Fruit fly (Drosophila melanogaster) whole organism, prepupa: Measurements from ENCODE around the gene CG46426.
A peak's percentile ranks its signal among the peaks of the same experiment; 100 is the strongest.

Source experiments
- CG10669 ChIP-seq: fragments of 200-800 bp; sonication (Bioruptor generic); optimal IDR thresholded peaks from 3 replicates; lab custom pipeline; 2018; ENCODE audit warnings: missing biosample characterization, mild to moderate bottlenecking, missing genetic modification characterization, moderate library complexity
- CG11762 ChIP-seq: fragments of 200-800 bp; sonication (Bioruptor generic); optimal IDR thresholded peaks from 3 replicates; lab custom pipeline; 2016; ENCODE audit warnings: missing biosample characterization, missing genetic modification characterization; ENCODE audit not compliant: insufficient read depth
- CG11902 ChIP-seq: fragments of 200-800 bp; sonication (Bioruptor generic); optimal IDR thresholded peaks from 3 replicates; lab custom pipeline; 2016; ENCODE audit warnings: missing biosample characterization, missing genetic modification characterization
- CG1621 ChIP-seq: fragments of 200-800 bp; sonication (Bioruptor generic); optimal IDR thresholded peaks from 3 replicates; lab custom pipeline; 2018; ENCODE audit warnings: missing biosample characterization, mild to moderate bottlenecking, missing genetic modification characterization
- CG16779 ChIP-seq: fragments of 200-800 bp; sonication (Bioruptor generic); optimal IDR thresholded peaks from 3 replicates; lab custom pipeline; 2017; ENCODE audit warnings: missing biosample characterization, mild to moderate bottlenecking, missing genetic modification characterization
- CG3032 ChIP-seq: fragments of 200-800 bp; optimal IDR thresholded peaks from 2 replicates; lab custom pipeline; 2019; ENCODE audit warnings: missing biosample characterization, mild to moderate bottlenecking, missing genetic modification characterization, moderate library complexity
- CG32006 ChIP-seq: fragments of 200-800 bp; sonication (Bioruptor generic); optimal IDR thresholded peaks from 3 replicates; lab custom pipeline; 2017; ENCODE audit warnings: missing biosample characterization, mild to moderate bottlenecking, missing genetic modification characterization
- CG3919 ChIP-seq: fragments of 200-800 bp; sonication (Bioruptor generic); optimal IDR thresholded peaks from 3 replicates; lab custom pipeline; 2016; ENCODE audit warnings: missing biosample characterization, missing genetic modification characterization
- CG6276 ChIP-seq: fragments of 200-800 bp; sonication (Bioruptor generic); optimal IDR thresholded peaks from 2 replicates; lab custom pipeline; 2017; ENCODE audit warnings: missing biosample characterization, mild to moderate bottlenecking, missing genetic modification characterization
- CG6792 ChIP-seq: fragments of 200-800 bp; sonication (Bioruptor generic); optimal IDR thresholded peaks from 3 replicates; lab custom pipeline; 2016; ENCODE audit warnings: missing biosample characterization, missing genetic modification characterization
- CG6808 ChIP-seq: fragments of 200-800 bp; sonication (Bioruptor generic); optimal IDR thresholded peaks from 3 replicates; lab custom pipeline; 2017; ENCODE audit warnings: missing biosample characterization, missing genetic modification characterization, mild to moderate bottlenecking, moderate library complexity, missing genetic modification reagents
- CG8119 ChIP-seq: fragments of 200-800 bp; sonication (Bioruptor generic); IDR thresholded peaks from 3 replicates; pipeline ENCODE4 v1.3.6; 2022; ENCODE audit warnings: missing biosample characterization, missing genetic modification characterization
- CG8319 ChIP-seq: fragments of 200-800 bp; sonication (Bioruptor generic); optimal IDR thresholded peaks from 3 replicates; lab custom pipeline; 2016; ENCODE audit warnings: missing biosample characterization, missing genetic modification characterization
- Eip75B ChIP-seq: fragments of 200-800 bp; sonication (Bioruptor generic); optimal IDR thresholded peaks from 3 replicates; lab custom pipeline; 2016; ENCODE audit warnings: missing biosample characterization, missing genetic modification characterization
- Eip78C ChIP-seq: fragments of 200-800 bp; sonication (Bioruptor generic); peaks from one replicate; lab custom pipeline; 2016; ENCODE audit warnings: missing biosample characterization, missing genetic modification characterization
- Hr39 ChIP-seq: fragments of 200-800 bp; sonication (Bioruptor generic); optimal IDR thresholded peaks from 2 replicates; lab custom pipeline; 2016; ENCODE audit warnings: missing biosample characterization, missing genetic modification characterization
- Lpt ChIP-seq: fragments of 200-800 bp; sonication (Bioruptor generic); optimal IDR thresholded peaks from 3 replicates; lab custom pipeline; 2016; ENCODE audit warnings: missing biosample characterization, missing genetic modification characterization
- Met ChIP-seq: fragments of 200-800 bp; sonication (Bioruptor generic); optimal IDR thresholded peaks from 3 replicates; lab custom pipeline; 2016; ENCODE audit warnings: missing biosample characterization, missing genetic modification characterization
- OdsH ChIP-seq: fragments of 200-800 bp; sonication (Bioruptor generic); optimal IDR thresholded peaks from 3 replicates; lab custom pipeline; 2016; ENCODE audit warnings: missing biosample characterization, missing genetic modification characterization
- Smox ChIP-seq: fragments of 200-800 bp; sonication (Bioruptor generic); optimal IDR thresholded peaks from 3 replicates; lab custom pipeline; 2016; ENCODE audit warnings: missing biosample characterization, missing genetic modification characterization
- Sox102F ChIP-seq: fragments of 200-800 bp; sonication (Bioruptor generic); optimal IDR thresholded peaks from 2 replicates; lab custom pipeline; 2016; ENCODE audit warnings: missing biosample characterization, mild to moderate bottlenecking, missing genetic modification characterization
- Sox15 ChIP-seq: fragments of 200-800 bp; sonication (Bioruptor generic); optimal IDR thresholded peaks from 3 replicates; lab custom pipeline; 2016; ENCODE audit warnings: missing biosample characterization, missing genetic modification characterization
- achi ChIP-seq: fragments of 200-800 bp; sonication (Bioruptor generic); optimal IDR thresholded peaks from 3 replicates; lab custom pipeline; 2016; ENCODE audit warnings: missing biosample characterization, missing genetic modification characterization
- cyc ChIP-seq: fragments of 200-800 bp; sonication (Bioruptor generic); optimal IDR thresholded peaks from 3 replicates; lab custom pipeline; 2016; ENCODE audit warnings: missing biosample characterization, missing genetic modification characterization
- eg ChIP-seq: fragments of 200-800 bp; sonication (Bioruptor generic); IDR thresholded peaks from 3 replicates; pipeline ENCODE4 v1.3.6; 2022; ENCODE audit warnings: missing biosample characterization, missing genetic modification characterization
- esn ChIP-seq: fragments of 200-800 bp; sonication (Bioruptor generic); optimal IDR thresholded peaks from 2 replicates; lab custom pipeline; 2016; ENCODE audit warnings: missing biosample characterization, mild to moderate bottlenecking, missing genetic modification characterization, moderate library complexity
- fd59A ChIP-seq: fragments of 200-800 bp; sonication (Bioruptor generic); optimal IDR thresholded peaks from 2 replicates; lab custom pipeline; 2017; ENCODE audit warnings: missing biosample characterization, mild to moderate bottlenecking, missing genetic modification characterization, missing genetic modification reagents
- fd85E ChIP-seq: fragments of 200-800 bp; sonication (Bioruptor generic); optimal IDR thresholded peaks from 3 replicates; lab custom pipeline; 2016; ENCODE audit warnings: missing biosample characterization, missing genetic modification characterization
- fkh ChIP-seq: fragments of 200-800 bp; sonication (Bioruptor generic); optimal IDR thresholded peaks from 3 replicates; lab custom pipeline; 2017; ENCODE audit warnings: missing biosample characterization, mild to moderate bottlenecking, missing genetic modification characterization, moderate library complexity
- net ChIP-seq: fragments of 200-800 bp; sonication (Bioruptor generic); optimal IDR thresholded peaks from 3 replicates; lab custom pipeline; 2016; ENCODE audit warnings: missing biosample characterization, missing genetic modification characterization
- pdm3 ChIP-seq: fragments of 200-800 bp; sonication (Bioruptor generic); optimal IDR thresholded peaks from 3 replicates; lab custom pipeline; 2016; ENCODE audit warnings: missing biosample characterization, missing genetic modification characterization
- spab ChIP-seq: fragments of 200-800 bp; sonication (Bioruptor generic); optimal IDR thresholded peaks from 2 replicates; lab custom pipeline; 2017; ENCODE audit warnings: missing biosample characterization, mild to moderate bottlenecking, missing genetic modification characterization, missing genetic modification reagents
- ss ChIP-seq, 2 experiments: fragments of 200-800 bp; sonication (Bioruptor generic); optimal IDR thresholded peaks; 2 replicates in 1 of 2; 3 replicates in 1 of 2; lab custom pipeline; 2017 to 2018; ENCODE audit warnings: mild to moderate bottlenecking in 2 of 2, missing biosample characterization in 2 of 2, missing genetic modification characterization in 2 of 2, moderate library complexity in 1 of 2
- svp ChIP-seq: fragments of 200-800 bp; sonication (Bioruptor generic); peaks from one replicate; lab custom pipeline; 2016; ENCODE audit warnings: missing biosample characterization, missing genetic modification characterization
- topi ChIP-seq: fragments of 200-800 bp; sonication (Bioruptor generic); optimal IDR thresholded peaks from 3 replicates; lab custom pipeline; 2016; ENCODE audit warnings: missing biosample characterization, missing genetic modification characterization
- vri ChIP-seq: fragments of 200-800 bp; sonication (Bioruptor generic); optimal IDR thresholded peaks from 3 replicates; lab custom pipeline; 2016; ENCODE audit warnings: missing biosample characterization, mild to moderate bottlenecking, missing genetic modification characterization

CG46426 gene

DNA sequence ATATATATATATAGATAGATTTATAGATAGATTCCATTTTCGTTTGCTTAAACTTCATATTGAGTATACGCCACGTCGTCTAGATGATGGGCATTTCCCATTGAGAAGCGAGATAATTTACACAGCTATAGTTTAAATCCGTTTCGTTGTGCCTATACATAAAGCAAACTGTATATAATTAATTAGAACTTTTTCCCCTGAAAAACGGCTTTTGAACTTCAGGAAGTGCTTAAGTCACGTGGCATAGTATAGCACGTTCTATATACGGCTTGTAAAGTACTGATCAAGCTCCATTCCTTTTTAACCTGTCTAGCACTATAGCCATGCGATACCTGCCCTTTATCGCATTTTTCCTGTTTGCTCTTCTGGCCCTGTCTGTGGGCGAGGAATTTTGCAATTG lies 3.0 kb upstream of the CG46426 start, which contains the start of gene Sfp33A3:
Gene Sfp33A3, plus strand, starts transcription at position 301 of the 400 bp plus-strand sequence.
- TF ChIP-seq achi (GFP tag; lab: Kevin White, UChicago) (no peak), Sox15 (no peak), esn (no peak), CG11902 (no peak)

- TF ChIP-seq CG6792 (GFP tag; lab: Kevin White, UChicago), result no peak
- no peak for TF ChIP-seq eg (GFP tag; lab: Robert Waterston, UW)
- no peak for TF ChIP-seq CG3032 (tag; lab: Kevin White, UChicago)
- no peak for TF ChIP-seq Sox15
- no peak for TF ChIP-seq cyc (GFP tag; lab: Kevin White, UChicago)
- no peak for TF ChIP-seq pdm3 (GFP tag; lab: Kevin White, UChicago)
- no peak for TF ChIP-seq CG1621 (tag; lab: Kevin White, UChicago)
These were observed 2.2 kb upstream of the CG46426 start, which contains the start of gene CG31704 for dm6 chr2L:11840391-11840790. Gene CG31704 (plus strand): TSS chr2L:11840691.

DNA sequence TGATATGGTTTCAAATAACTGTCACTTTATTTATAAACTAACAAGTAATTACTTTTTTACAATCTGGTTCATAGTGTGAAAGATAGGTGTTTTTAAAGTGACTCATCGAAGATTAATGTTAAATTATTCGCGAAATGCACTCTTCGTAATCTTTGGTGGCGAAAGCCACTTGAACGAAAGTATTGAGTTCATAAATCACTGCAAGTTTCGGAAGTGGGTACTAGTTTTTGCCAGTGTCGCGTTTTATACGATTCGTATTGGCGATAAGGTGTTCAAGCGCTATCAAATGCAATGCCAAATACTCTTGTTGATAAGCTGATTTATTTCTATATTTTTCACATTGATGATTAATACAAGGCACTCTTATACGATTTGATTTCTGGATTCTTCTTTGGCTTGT lies 1.1 kb upstream of the CG46426 start:
- TF ChIP-seq CG11762 (no peak), Met (peak; percentile 13), Eip75B (GFP tag; lab: Kevin White, UChicago) (no peak), Eip78C (GFP tag; lab: Kevin White, UChicago) (no peak), pdm3 (GFP tag; lab: Kevin White, UChicago) (no peak), net (GFP tag; lab: Kevin White, UChicago) (no peak), CG3919 (GFP tag; lab: Kevin White, UChicago) (no peak), CG6808 (GFP tag; lab: Kevin White, UChicago) (no peak), CG8319 (no peak), svp (GFP tag; lab: Kevin White, UChicago) (peak; percentile 51), ss (GFP tag; optimal IDR thresholded peaks at IDR 0.05; lab: Kevin White, UChicago) (no peak), eg (GFP tag; lab: Robert Waterston, UW) (no peak), Lpt (GFP tag; lab: Kevin White, UChicago) (no peak), CG6276 (GFP tag; lab: Kevin White, UChicago) (no peak), Hr39 (GFP tag; lab: Kevin White, UChicago) (no peak), CG32006 (GFP tag; lab: Kevin White, UChicago) (no peak), Smox (GFP tag; lab: Kevin White, UChicago) (peak; percentile 3)

DNA sequence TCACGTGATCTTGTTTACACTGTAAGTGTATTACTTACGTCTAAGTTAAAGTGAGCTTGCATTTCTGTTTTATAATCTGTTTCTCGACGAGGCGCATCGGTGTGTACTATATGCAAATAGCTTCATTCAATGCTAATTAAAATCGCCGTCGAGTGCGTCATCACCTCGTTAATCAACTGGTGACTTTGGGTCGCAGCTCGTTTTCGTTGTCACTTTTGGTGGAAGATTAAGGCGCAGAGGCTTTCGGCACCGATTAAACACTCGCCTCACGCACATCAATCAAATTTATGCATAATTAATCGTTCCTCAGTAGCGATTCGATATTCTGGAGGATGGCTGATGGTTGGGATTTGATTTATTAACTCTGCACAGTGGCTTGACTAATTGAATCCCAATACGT lies 1.6 kb downstream of the CG46426 start:
- TF ChIP-seq spab, result no peak
- TF ChIP-seq topi (GFP tag; lab: Kevin White, UChicago), result no peak
- TF ChIP-seq svp (GFP tag; lab: Kevin White, UChicago), result peak; percentile 90
- TF ChIP-seq eg (GFP tag; lab: Robert Waterston, UW), result no peak

DNA sequence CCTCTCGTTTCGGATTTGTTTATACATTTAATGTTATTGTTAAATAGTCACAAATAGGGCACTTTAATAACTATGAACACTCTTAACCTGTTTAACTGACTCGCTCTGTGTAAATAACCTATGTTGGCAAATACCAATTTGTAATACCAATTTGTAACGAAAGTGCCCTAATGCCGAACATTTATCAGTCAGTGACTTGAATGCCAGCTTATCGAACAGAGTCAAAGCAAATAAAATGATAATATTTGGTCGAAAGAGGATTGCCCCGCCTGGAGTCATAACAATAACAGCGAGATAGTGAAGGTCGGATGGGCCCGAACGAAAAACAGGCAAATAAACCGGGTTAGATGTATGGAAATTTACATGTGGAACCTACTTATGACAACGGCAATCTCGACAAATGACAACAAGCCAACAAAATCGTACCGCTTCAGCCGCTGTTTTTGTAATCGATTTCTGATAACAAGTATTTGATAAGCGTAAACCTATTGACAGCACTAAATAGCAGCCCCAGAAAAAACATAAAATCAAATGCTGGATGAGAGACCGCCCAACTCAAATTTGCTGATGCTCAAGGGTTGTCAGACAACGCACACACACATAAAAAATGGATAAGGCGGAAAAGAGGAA lies 2.6 kb downstream of the CG46426 start:
- TF ChIP-seq fkh (peak; percentile 85), CG3919 (GFP tag; lab: Kevin White, UChicago) (no peak), svp (GFP tag; lab: Kevin White, UChicago) (peak; percentile 71), vri (GFP tag; lab: Kevin White, UChicago) (peak; percentile 65)

DNA sequence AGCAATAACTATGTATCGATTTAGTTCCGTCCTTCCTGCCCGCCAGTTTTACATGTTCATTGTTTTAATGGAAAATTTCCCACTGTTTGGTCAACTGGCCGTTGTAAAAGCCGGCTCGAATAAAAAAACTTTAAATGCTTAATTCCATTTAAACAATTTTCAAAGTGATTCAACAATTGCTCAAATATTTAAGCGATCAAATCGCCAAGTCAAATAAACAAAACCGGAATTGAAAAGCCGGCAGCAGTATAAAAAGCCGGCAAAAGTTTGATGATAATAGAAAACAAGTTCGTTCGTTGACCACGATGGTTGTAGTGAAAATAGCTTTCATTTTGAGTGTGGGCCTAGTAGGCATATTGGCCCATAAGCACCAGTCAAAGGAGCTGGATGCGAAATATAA lies 4.3 kb downstream of the CG46426 start, which contains the start of gene Mal-B1:
Gene Mal-B1, plus strand, starts transcription at position 301 of the 400 bp plus-strand sequence.
- TF ChIP-seq fd59A (GFP tag; lab: Kevin White, UChicago) (no peak), OdsH (GFP tag; lab: Kevin White, UChicago) (no peak), CG6792 (GFP tag; lab: Kevin White, UChicago) (no peak), fd85E (GFP tag; lab: Kevin White, UChicago) (no peak), CG10669 (GFP tag; lab: Kevin White, UChicago) (no peak), esn (no peak), Sox102F (GFP tag; lab: Kevin White, UChicago) (no peak), CG6808 (GFP tag; lab: Kevin White, UChicago) (no peak), CG8119 (GFP tag; lab: Robert Waterston, UW) (no peak), CG16779 (tag; lab: Kevin White, UChicago) (no peak)
